Fruit fly (Drosophila melanogaster) whole organism, embryonic: ENCODE measurements around the gene Lim3.

Experiments
- Aef1 ChIP-seq: fragments of 200-800 bp; sonication (Bioruptor generic); IDR thresholded peaks from 3 replicates; pipeline ENCODE4 v1.3.6; 2022; ENCODE audit warnings: missing biosample characterization, missing genetic modification characterization
- Atf-2 ChIP-seq: fragments of 200-800 bp; sonication (Bioruptor generic); optimal IDR thresholded peaks from 2 replicates; lab custom pipeline; 2016; ENCODE audit warnings: missing biosample characterization, missing genetic modification characterization
- B-H2 ChIP-seq: fragments of 200-800 bp; sonication (Bioruptor generic); optimal IDR thresholded peaks from 2 replicates; lab custom pipeline; 2018; ENCODE audit warnings: missing biosample characterization, mild to moderate bottlenecking, missing genetic modification characterization
- C15 ChIP-seq: fragments of 200-800 bp; sonication (Bioruptor generic); IDR thresholded peaks from 3 replicates; pipeline ENCODE4 v1.3.6; 2022; ENCODE audit warnings: missing biosample characterization, missing genetic modification characterization
- CG11398 ChIP-seq: fragments of 200-800 bp; sonication (Bioruptor generic); optimal IDR thresholded peaks from 2 replicates; lab custom pipeline; 2016; ENCODE audit warnings: missing biosample characterization, missing genetic modification characterization
- CG11456 ChIP-seq: fragments of 200-800 bp; sonication (Bioruptor generic); IDR thresholded peaks from 3 replicates; pipeline ENCODE4 v1.3.6; 2022; ENCODE audit warnings: missing biosample characterization, missing genetic modification characterization
- CG12071 ChIP-seq: fragments of 200-800 bp; sonication (Bioruptor generic); optimal IDR thresholded peaks from 3 replicates; lab custom pipeline; 2018; ENCODE audit warnings: missing biosample characterization, mild to moderate bottlenecking, missing genetic modification characterization
- CG12299 ChIP-seq: fragments of 200-800 bp; sonication (Bioruptor generic); optimal IDR thresholded peaks from 2 replicates; lab custom pipeline; 2018; ENCODE audit warnings: missing biosample characterization, mild to moderate bottlenecking, missing genetic modification characterization
- CG13287 ChIP-seq: fragments of 200-800 bp; sonication (Bioruptor generic); IDR thresholded peaks from 2 replicates; pipeline ENCODE4 v1.3.6; 2022; ENCODE audit warnings: missing biosample characterization, missing genetic modification characterization; ENCODE audit not compliant: partially characterized antibody
- CG13296 ChIP-seq: fragments of 200-800 bp; sonication (Bioruptor generic); optimal IDR thresholded peaks from 3 replicates; lab custom pipeline; 2018; ENCODE audit warnings: missing biosample characterization, mild to moderate bottlenecking, missing genetic modification characterization
- CG13775 ChIP-seq: fragments of 200-800 bp; sonication (Bioruptor generic); optimal IDR thresholded peaks from 3 replicates; lab custom pipeline; 2017; ENCODE audit warnings: missing biosample characterization, mild to moderate bottlenecking, missing genetic modification characterization
- CG14667 ChIP-seq: fragments of 200-800 bp; sonication (Bioruptor generic); IDR thresholded peaks from 2 replicates; pipeline ENCODE4 v1.3.6; 2022; ENCODE audit warnings: missing biosample characterization, missing genetic modification characterization
- CG16815 ChIP-seq: fragments of 200-800 bp; sonication (Bioruptor generic); optimal IDR thresholded peaks from 3 replicates; lab custom pipeline; 2017; ENCODE audit warnings: missing biosample characterization, mild to moderate bottlenecking, missing genetic modification characterization
- CG2129 ChIP-seq: fragments of 200-800 bp; sonication (Bioruptor generic); IDR thresholded peaks from 2 replicates; pipeline ENCODE4 v1.3.6; 2022; ENCODE audit warnings: missing biosample characterization, missing genetic modification characterization; ENCODE audit not compliant: partially characterized antibody
- CG9215 ChIP-seq: fragments of 200-800 bp; sonication (Bioruptor generic); IDR thresholded peaks from 2 replicates; pipeline ENCODE4 v1.3.6; 2022; ENCODE audit warnings: missing biosample characterization, missing genetic modification characterization
- CG9609 ChIP-seq: fragments of 200-800 bp; sonication (Bioruptor generic); optimal IDR thresholded peaks from 3 replicates; lab custom pipeline; 2016; ENCODE audit warnings: missing biosample characterization, missing genetic modification characterization
- CkIIα-i1 ChIP-seq: fragments of 200-800 bp; sonication (Bioruptor generic); IDR thresholded peaks from 2 replicates; pipeline ENCODE4 v1.3.6; 2022; ENCODE audit warnings: missing biosample characterization, missing genetic modification characterization
- D19B ChIP-seq: fragments of 200-800 bp; sonication (Bioruptor generic); optimal IDR thresholded peaks from 2 replicates; lab custom pipeline; 2017; ENCODE audit warnings: missing biosample characterization, mild to moderate bottlenecking, missing genetic modification characterization
- Dbx ChIP-seq: fragments of 200-800 bp; sonication (Bioruptor generic); IDR thresholded peaks from 3 replicates; pipeline ENCODE4 v1.3.6; 2022; ENCODE audit warnings: missing biosample characterization, missing genetic modification characterization
- Dll ChIP-seq: fragments of 200-800 bp; sonication (Bioruptor generic); IDR thresholded peaks from 4 replicates; pipeline ENCODE4 v1.3.6; 2022; ENCODE audit warnings: missing biosample characterization, missing genetic modification characterization; ENCODE audit not compliant: partially characterized antibody
- Ets65A ChIP-seq: fragments of 200-800 bp; sonication (Bioruptor generic); peaks from one replicate; lab custom pipeline; 2016; ENCODE audit warnings: missing biosample characterization, missing genetic modification characterization
- Hey ChIP-seq: fragments of 200-800 bp; sonication (Bioruptor generic); optimal IDR thresholded peaks from 3 replicates; lab custom pipeline; 2018; ENCODE audit warnings: missing biosample characterization, mild to moderate bottlenecking, missing genetic modification characterization
- HmgD ChIP-seq: fragments of 200-800 bp; sonication (Bioruptor generic); optimal IDR thresholded peaks from 3 replicates; lab custom pipeline; 2016; ENCODE audit warnings: missing biosample characterization, missing genetic modification characterization
- Jarid2 ChIP-seq: fragments of 200-800 bp; sonication (Bioruptor generic); optimal IDR thresholded peaks from 3 replicates; lab custom pipeline; 2017; ENCODE audit warnings: mild to moderate bottlenecking, missing biosample characterization, missing genetic modification reagents, missing genetic modification characterization
- bbx ChIP-seq: fragments of 200-800 bp; sonication (Bioruptor generic); IDR thresholded peaks from 2 replicates; pipeline ENCODE4 v1.3.6; 2022; ENCODE audit warnings: missing biosample characterization, missing genetic modification characterization; ENCODE audit not compliant: partially characterized antibody
- bigmax ChIP-seq: fragments of 200-800 bp; sonication (Bioruptor generic); optimal IDR thresholded peaks from 2 replicates; lab custom pipeline; 2018; ENCODE audit warnings: missing biosample characterization, mild to moderate bottlenecking, missing genetic modification characterization
- chinmo ChIP-seq: fragments of 200-800 bp; sonication (Bioruptor generic); IDR thresholded peaks from 4 replicates; pipeline ENCODE4 v1.3.6; 2022; ENCODE audit warnings: missing biosample characterization, missing genetic modification characterization; ENCODE audit not compliant: partially characterized antibody
- chn ChIP-seq: fragments of 200-800 bp; sonication (Bioruptor generic); optimal IDR thresholded peaks from 2 replicates; lab custom pipeline; 2016; ENCODE audit warnings: missing biosample characterization, missing genetic modification characterization
- crc ChIP-seq: fragments of 200-800 bp; sonication (Bioruptor generic); optimal IDR thresholded peaks from 2 replicates; lab custom pipeline; 2016; ENCODE audit warnings: missing biosample characterization, missing genetic modification characterization
- dan ChIP-seq: fragments of 200-800 bp; sonication (Bioruptor generic); IDR thresholded peaks from 2 replicates; pipeline ENCODE4 v1.3.6; 2022; ENCODE audit warnings: missing biosample characterization, missing genetic modification characterization
- danr ChIP-seq: fragments of 200-800 bp; sonication (Bioruptor generic); IDR thresholded peaks from 2 replicates; pipeline ENCODE4 v1.3.6; 2022; ENCODE audit warnings: missing biosample characterization, missing genetic modification characterization
- fd3F ChIP-seq: fragments of 200-800 bp; sonication (Bioruptor generic); optimal IDR thresholded peaks from 2 replicates; lab custom pipeline; 2018; ENCODE audit warnings: missing biosample characterization, mild to moderate bottlenecking, missing genetic modification characterization, moderate library complexity
- gce ChIP-seq: fragments of 200-800 bp; sonication (Bioruptor generic); IDR thresholded peaks from 3 replicates; pipeline ENCODE4 v1.3.6; 2022; ENCODE audit warnings: missing biosample characterization, missing genetic modification characterization
- hkb ChIP-seq, 2 experiments: fragments of 200-800 bp in 1 of 2; fragments of >200 bp in 1 of 2; sonication (Bioruptor generic) in 1 of 2; IDR thresholded peaks in 1 of 2; optimal IDR thresholded peaks in 1 of 2; 2 replicates each; pipeline versions ENCODE4 v1.3.6 to Lab custom; 2017 to 2022; ENCODE audit warnings: missing biosample characterization in 1 of 2, missing genetic modification characterization in 1 of 2
- insv ChIP-seq, 2 experiments: fragments of 200-800 bp; sonication (Bioruptor generic); optimal IDR thresholded peaks; 3 replicates each; lab custom pipeline; 2016 to 2018; ENCODE audit warnings: missing biosample characterization in 2 of 2, missing genetic modification characterization in 2 of 2
- lilli ChIP-seq: fragments of 200-800 bp; sonication (Bioruptor generic); optimal IDR thresholded peaks from 3 replicates; lab custom pipeline; 2016; ENCODE audit warnings: missing biosample characterization, missing genetic modification characterization
- mld ChIP-seq: fragments of 200-800 bp; sonication (Bioruptor generic); IDR thresholded peaks from 3 replicates; pipeline ENCODE4 v1.3.6; 2022; ENCODE audit warnings: missing biosample characterization, missing genetic modification characterization; ENCODE audit not compliant: partially characterized antibody
- peb ChIP-seq: fragments of 200-800 bp; sonication (Bioruptor generic); IDR thresholded peaks from 2 replicates; pipeline ENCODE4 v1.3.6; 2022; ENCODE audit warnings: missing biosample characterization, missing genetic modification characterization
- pnt ChIP-seq: fragments of 200-800 bp; sonication (Bioruptor generic); optimal IDR thresholded peaks from 3 replicates; lab custom pipeline; 2016; ENCODE audit warnings: missing biosample characterization, missing genetic modification characterization
- prd ChIP-seq, 3 experiments: fragments of >200 bp in 2 of 3; fragments of 200-800 bp in 1 of 3; sonication (Bioruptor generic) in 1 of 3; optimal IDR thresholded peaks in 2 of 3; IDR thresholded peaks in 1 of 3; 2 replicates in 2 of 3; 3 replicates in 1 of 3; pipeline versions ENCODE4 v1.3.6 to Lab custom; 2017 to 2022; ENCODE audit warnings: missing biosample characterization in 1 of 3, missing genetic modification characterization in 1 of 3
- pros ChIP-seq: fragments of 200-800 bp; sonication (Bioruptor generic); optimal IDR thresholded peaks from 3 replicates; lab custom pipeline; 2019; ENCODE audit warnings: missing biosample characterization, mild to moderate bottlenecking, missing genetic modification characterization, moderate library complexity
- shn ChIP-seq: fragments of 200-800 bp; sonication (Bioruptor generic); optimal IDR thresholded peaks from 3 replicates; lab custom pipeline; 2016; ENCODE audit warnings: missing biosample characterization, missing genetic modification characterization
- sisA ChIP-seq: fragments of 200-800 bp; sonication (Bioruptor generic); IDR thresholded peaks from 2 replicates; pipeline ENCODE4 v1.3.6; 2022; ENCODE audit warnings: missing biosample characterization, missing genetic modification characterization
- so ChIP-seq: fragments of 200-800 bp; sonication (Bioruptor generic); IDR thresholded peaks from 3 replicates; pipeline ENCODE4 v1.3.6; 2022; ENCODE audit warnings: missing biosample characterization, missing genetic modification characterization
- stwl ChIP-seq: fragments of 200-800 bp; sonication (Bioruptor generic); optimal IDR thresholded peaks from 3 replicates; lab custom pipeline; 2018; ENCODE audit warnings: missing biosample characterization, mild to moderate bottlenecking, missing genetic modification characterization, moderate library complexity
- sug ChIP-seq: fragments of 200-800 bp; optimal IDR thresholded peaks from 2 replicates; lab custom pipeline; 2019; ENCODE audit warnings: missing biosample characterization, mild to moderate bottlenecking, missing genetic modification characterization, moderate library complexity
- unpg ChIP-seq: fragments of 200-800 bp; sonication (Bioruptor generic); optimal IDR thresholded peaks from 3 replicates; lab custom pipeline; 2018; ENCODE audit warnings: missing biosample characterization, mild to moderate bottlenecking, missing genetic modification characterization, moderate library complexity
- zen ChIP-seq: fragments of 200-800 bp; sonication (Bioruptor generic); optimal IDR thresholded peaks from 3 replicates; lab custom pipeline; 2018; ENCODE audit warnings: missing biosample characterization, mild to moderate bottlenecking, missing genetic modification characterization, moderate library complexity

Lim3 gene

dm6 chr2L:19123472-19124070 lies 15.3 kb upstream of the Lim3 start, which contains the start of gene Phb1 (continued):
- TF ChIP-seq Hey (tag; lab: Kevin White, UChicago) (no peak), Dbx (GFP tag; lab: Robert Waterston, UW) (no peak), sug (tag; lab: Kevin White, UChicago) (peak; percentile 85), peb (GFP tag; lab: Robert Waterston, UW) (no peak), zen (tag; lab: Kevin White, UChicago) (no peak), mld (GFP tag; lab: Robert Waterston, UW) (peak; percentile 93), CG2129 (GFP tag; lab: Robert Waterston, UW) (peak; percentile 28; the same call in 1 of the 2 replicates), chinmo (GFP tag; lab: Robert Waterston, UW) (peak; percentile 71; the same call in 2 of the 4 replicates), crc (GFP tag; lab: Kevin White, UChicago) (no peak), bbx (GFP tag; lab: Robert Waterston, UW) (peak; percentile 90), CG11398 (GFP tag; lab: Kevin White, UChicago) (no peak), HmgD (GFP tag; lab: Kevin White, UChicago) (no peak), CG13287 (peak; percentile 90), pros (GFP tag; lab: Kevin White, UChicago) (no peak), Aef1 (GFP tag; lab: Robert Waterston, UW) (no peak), prd (optimal IDR thresholded peaks at IDR 0.05; lab: Kevin White, UChicago) (no peak), prd (GFP tag; IDR thresholded peaks at IDR 0.05; lab: Robert Waterston, UW) (no peak), Dll (GFP tag; lab: Robert Waterston, UW) (peak; percentile 85)
- TF ChIP-seq, all 482 proteins: peak for 56

- peak; percentile 24 for TF ChIP-seq unpg
- TF ChIP-seq Atf-2 (GFP tag; lab: Kevin White, UChicago) = no peak
- TF ChIP-seq CG14667 (GFP tag; lab: Robert Waterston, UW) = no peak
- TF ChIP-seq fd3F (GFP tag; lab: Kevin White, UChicago) = no peak
- no peak for TF ChIP-seq CG12299
- TF ChIP-seq stwl = no peak
- peak; percentile 40 for TF ChIP-seq chn (GFP tag; lab: Kevin White, UChicago)
- TF ChIP-seq CG9609 (GFP tag; lab: Kevin White, UChicago) = no peak
- TF ChIP-seq sisA (GFP tag; lab: Robert Waterston, UW) = 0 out of 2 replicates have a peak, but pooled peaks have one; percentile 9
- peak; percentile 93 for TF ChIP-seq Ets65A
- TF ChIP-seq B-H2 (GFP tag; lab: Kevin White, UChicago) = no peak
- no peak for TF ChIP-seq dan (GFP tag; lab: Robert Waterston, UW)
- no peak for TF ChIP-seq C15 (GFP tag; lab: Robert Waterston, UW)
- no peak for TF ChIP-seq CG13296 (GFP tag; lab: Kevin White, UChicago)
- TF ChIP-seq CG13775 (GFP tag; lab: Kevin White, UChicago) = peak; percentile 12
- TF ChIP-seq pnt (GFP tag; lab: Kevin White, UChicago) = peak; percentile 39
- TF ChIP-seq insv (GFP tag; optimal IDR thresholded peaks at IDR 0.05; lab: Kevin White, UChicago) = no peak
- TF ChIP-seq bigmax (GFP tag; lab: Kevin White, UChicago) = no peak
- no peak for TF ChIP-seq CG16815 (GFP tag; lab: Kevin White, UChicago)
- TF ChIP-seq lilli (GFP tag; lab: Kevin White, UChicago) = peak; percentile 54
- no peak for TF ChIP-seq gce (GFP tag; lab: Robert Waterston, UW)
- TF ChIP-seq Jarid2 (GFP tag; lab: Kevin White, UChicago) = peak; percentile 13
- TF ChIP-seq danr (GFP tag; lab: Robert Waterston, UW) = no peak
- no peak for TF ChIP-seq D19B (GFP tag; lab: Kevin White, UChicago)
- TF ChIP-seq CkIIα-i1 = no peak
- no peak for TF ChIP-seq CG12071 (GFP tag; lab: Kevin White, UChicago)
- TF ChIP-seq hkb (optimal IDR thresholded peaks at IDR 0.05; lab: Kevin White, UChicago) = no peak
- peak; percentile 17; the same call in 1 of the 2 replicates for TF ChIP-seq hkb (GFP tag; IDR thresholded peaks at IDR 0.05; lab: Robert Waterston, UW)
- peak; percentile 38; the same call in 1 of the 2 replicates for TF ChIP-seq CG9215 (GFP tag; lab: Robert Waterston, UW)
- 0 out of 3 replicates have a peak, but pooled peaks have one; percentile 34 for TF ChIP-seq so (GFP tag; lab: Robert Waterston, UW)
- TF ChIP-seq shn (GFP tag; lab: Kevin White, UChicago) = no peak
- no peak for TF ChIP-seq CG11456 (GFP tag; lab: Robert Waterston, UW)
These were observed 12.8 kb upstream of the Lim3 start for dm6 chr2L:19120984-19121383.
